Fruit fly (Drosophila melanogaster): ENCODE measurements around the gene mthl2.
A peak's percentile ranks its signal among the peaks of the same experiment; 100 is the strongest.

Gene mthl2

dm6 chr3L:5618697-5619096 lies 14.1 kb downstream of the mthl2 start:
- TF ChIP-seq CG34406 (GFP tag; optimal IDR thresholded peaks at IDR 0.05) (no peak), CG31627 (GFP tag; optimal IDR thresholded peaks at IDR 0.05) (no peak), OdsH (GFP tag; optimal IDR thresholded peaks at IDR 0.05) (no peak), fd59A (GFP tag; optimal IDR thresholded peaks at IDR 0.05) (no peak), Eip78C (GFP tag) (peak; percentile 44), CG8319 (GFP tag; optimal IDR thresholded peaks at IDR 0.05) (no peak), Blimp-1 (GFP tag; optimal IDR thresholded peaks at IDR 0.05) (peak; percentile 95), Met (GFP tag; optimal IDR thresholded peaks at IDR 0.05) (no peak), Eip93F (GFP tag; optimal IDR thresholded peaks at IDR 0.05) (no peak), CG11902 (GFP tag; optimal IDR thresholded peaks at IDR 0.05) (no peak)

- TF ChIP-seq CG9139 (GFP tag; optimal IDR thresholded peaks at IDR 0.05) (no peak), Sox15 (GFP tag; optimal IDR thresholded peaks at IDR 0.05) (no peak), acj6 (GFP tag; optimal IDR thresholded peaks at IDR 0.05) (no peak), Sox14 (GFP tag; optimal IDR thresholded peaks at IDR 0.05) (no peak), CG4318 (GFP tag; optimal IDR thresholded peaks at IDR 0.05) (no peak), CG32006 (GFP tag; optimal IDR thresholded peaks at IDR 0.05) (no peak), CG34406 (GFP tag; optimal IDR thresholded peaks at IDR 0.05) (no peak), CG10669 (GFP tag; optimal IDR thresholded peaks at IDR 0.05) (no peak), fd59A (GFP tag; optimal IDR thresholded peaks at IDR 0.05) (no peak), Ets21C (GFP tag; optimal IDR thresholded peaks at IDR 0.05) (no peak), Sox102F (GFP tag; optimal IDR thresholded peaks at IDR 0.05) (no peak), CG8119 (GFP tag; IDR thresholded peaks at IDR 0.05) (no peak), CG11762 (GFP tag; optimal IDR thresholded peaks at IDR 0.05; ENCODE audit: insufficient read depth) (no peak), fkh (GFP tag; optimal IDR thresholded peaks at IDR 0.05) (no peak), OdsH (GFP tag; optimal IDR thresholded peaks at IDR 0.05) (no peak), CG6854 (GFP tag; optimal IDR thresholded peaks at IDR 0.05) (no peak), Smox (GFP tag; optimal IDR thresholded peaks at IDR 0.05) (no peak), dac (GFP tag; optimal IDR thresholded peaks at IDR 0.05) (no peak)
Observed at dm6 chr3L:5621506-5621905, 16.9 kb downstream of the mthl2 start.

- TF ChIP-seq CG6854 (GFP tag; optimal IDR thresholded peaks at IDR 0.05) (peak; percentile 64), Eip75B (GFP tag; optimal IDR thresholded peaks at IDR 0.05) (peak; percentile 9), svp (GFP tag) (peak; percentile 33), Sox102F (GFP tag; optimal IDR thresholded peaks at IDR 0.05) (peak; percentile 23), Blimp-1 (GFP tag; optimal IDR thresholded peaks at IDR 0.05) (peak; percentile 100), vri (GFP tag; optimal IDR thresholded peaks at IDR 0.05) (peak; percentile 57), dac (GFP tag; optimal IDR thresholded peaks at IDR 0.05) (no peak), Smox (GFP tag; optimal IDR thresholded peaks at IDR 0.05) (no peak), Sox14 (GFP tag; optimal IDR thresholded peaks at IDR 0.05) (no peak), Met (GFP tag; optimal IDR thresholded peaks at IDR 0.05) (peak; percentile 32), fkh (GFP tag; optimal IDR thresholded peaks at IDR 0.05) (peak; percentile 30)
Observed at dm6 chr3L:5621908-5622307, 17.3 kb downstream of the mthl2 start.

dm6 chr3L:5623296-5623695 lies 18.7 kb downstream of the mthl2 start:
- no peak for TF ChIP-seq CG9139 (GFP tag; optimal IDR thresholded peaks at IDR 0.05)
- peak; percentile 89 for TF ChIP-seq Blimp-1 (GFP tag; optimal IDR thresholded peaks at IDR 0.05)
- TF ChIP-seq Sox14 (GFP tag; optimal IDR thresholded peaks at IDR 0.05): no peak
- no peak for TF ChIP-seq acj6 (GFP tag; optimal IDR thresholded peaks at IDR 0.05)
- TF ChIP-seq vri (GFP tag; optimal IDR thresholded peaks at IDR 0.05): peak; percentile 2
- no peak for TF ChIP-seq CG3032 (tag; optimal IDR thresholded peaks at IDR 0.05)

- TF ChIP-seq Ets96B (tag; optimal IDR thresholded peaks at IDR 0.05) (no peak), achi (GFP tag; optimal IDR thresholded peaks at IDR 0.05) (no peak), svp (GFP tag) (peak; percentile 16), Met (GFP tag; optimal IDR thresholded peaks at IDR 0.05) (peak; percentile 27), Eip75B (GFP tag; optimal IDR thresholded peaks at IDR 0.05) (peak; percentile 1), Sox102F (GFP tag; optimal IDR thresholded peaks at IDR 0.05) (peak; percentile 17), Hr38 (GFP tag; optimal IDR thresholded peaks at IDR 0.05) (no peak), CG11902 (GFP tag; optimal IDR thresholded peaks at IDR 0.05) (no peak), Gug (GFP tag; IDR thresholded peaks at IDR 0.05) (no peak), eg (GFP tag; IDR thresholded peaks at IDR 0.05) (peak; percentile 36; the same call in 1 of the 3 replicates), CG8119 (GFP tag; IDR thresholded peaks at IDR 0.05) (no peak), CG10631 (GFP tag; optimal IDR thresholded peaks at IDR 0.05) (no peak), CG16779 (tag; optimal IDR thresholded peaks at IDR 0.05) (no peak), CG8632 (GFP tag; optimal IDR thresholded peaks at IDR 0.05) (no peak), CG6854 (GFP tag; optimal IDR thresholded peaks at IDR 0.05) (peak; percentile 65), CG6276 (GFP tag; optimal IDR thresholded peaks at IDR 0.05) (no peak), Eip78C (GFP tag) (peak; percentile 12), fd85E (GFP tag; optimal IDR thresholded peaks at IDR 0.05) (no peak), dac (GFP tag; optimal IDR thresholded peaks at IDR 0.05) (no peak), CG3032 (tag; optimal IDR thresholded peaks at IDR 0.05) (no peak), pdm3 (GFP tag; optimal IDR thresholded peaks at IDR 0.05) (no peak), OdsH (GFP tag; optimal IDR thresholded peaks at IDR 0.05) (no peak), CG4318 (GFP tag; optimal IDR thresholded peaks at IDR 0.05) (no peak), Sox14 (GFP tag; optimal IDR thresholded peaks at IDR 0.05) (peak; percentile 2), topi (GFP tag; optimal IDR thresholded peaks at IDR 0.05) (no peak)
Observed at dm6 chr3L:5625121-5625667, 20.6 kb downstream of the mthl2 start.
